Fruit fly (Drosophila melanogaster): ENCODE data around the gene Atg4a.

The Atg4a gene

dm6 chr2L:1125437-1125836 is 44.7 kb downstream of the Atg4a start (continued):
- no peak for TF ChIP-seq ken (GFP tag; IDR thresholded peaks at IDR 0.05)
- TF ChIP-seq Ada2b (GFP tag; IDR thresholded peaks at IDR 0.05), result no peak
- TF ChIP-seq CG17186 (GFP tag; optimal IDR thresholded peaks at IDR 0.05), result no peak
- peak; percentile 18 for TF ChIP-seq grn (GFP tag; optimal IDR thresholded peaks at IDR 0.05)
- TF ChIP-seq ERR (GFP tag; optimal IDR thresholded peaks at IDR 0.05), result no peak
- TF ChIP-seq CG30403 (GFP tag; optimal IDR thresholded peaks at IDR 0.05), result no peak
- TF ChIP-seq CG4404 (GFP tag; IDR thresholded peaks at IDR 0.05), result no peak
- TF ChIP-seq CG6683 (GFP tag; optimal IDR thresholded peaks at IDR 0.05), result no peak
- TF ChIP-seq CTCF (GFP tag; optimal IDR thresholded peaks at IDR 0.05), result no peak
- peak; percentile 88 for TF ChIP-seq sug (tag; optimal IDR thresholded peaks at IDR 0.05)
- peak; percentile 73 for TF ChIP-seq Med (GFP tag)
- peak; percentile 9 for TF ChIP-seq abd-A (tag; optimal IDR thresholded peaks at IDR 0.05)
- peak in 1 of 2 experiments; percentile 26 for TF ChIP-seq Pdp1 (GFP tag; optimal IDR thresholded peaks at IDR 0.05)
- TF ChIP-seq z (GFP tag; IDR thresholded peaks at IDR 0.05), result no peak
- no peak for TF ChIP-seq otp (GFP tag; IDR thresholded peaks at IDR 0.05)
- no peak for TF ChIP-seq knrl (GFP tag; IDR thresholded peaks at IDR 0.05; ENCODE audit: partially characterized antibody)
- TF ChIP-seq CG33213 (GFP tag; optimal IDR thresholded peaks at IDR 0.05), result no peak
- TF ChIP-seq lilli (GFP tag; optimal IDR thresholded peaks at IDR 0.05), result no peak
- TF ChIP-seq CG12659 (GFP tag; optimal IDR thresholded peaks at IDR 0.05), result peak; percentile 13
- peak; percentile 16 for TF ChIP-seq Ets65A (GFP tag)
- TF ChIP-seq jing (GFP tag; optimal IDR thresholded peaks at IDR 0.05), result no peak
- TF ChIP-seq Dip2 (GFP tag; IDR thresholded peaks at IDR 0.05), result no peak
- TF ChIP-seq kay (GFP tag; optimal IDR thresholded peaks at IDR 0.05), result no peak
- TF ChIP-seq org-1 (GFP tag; optimal IDR thresholded peaks at IDR 0.05), result no peak
- TF ChIP-seq CG4707 (GFP tag; optimal IDR thresholded peaks at IDR 0.05), result no peak
- TF ChIP-seq unpg (GFP tag; optimal IDR thresholded peaks at IDR 0.05), result no peak
- no peak for TF ChIP-seq C15 (GFP tag; IDR thresholded peaks at IDR 0.05)
- TF ChIP-seq CG17385 (GFP tag; optimal IDR thresholded peaks at IDR 0.05), result no peak
- peak; percentile 92 for TF ChIP-seq gem (tag; optimal IDR thresholded peaks at IDR 0.05)
- no peak for TF ChIP-seq CG17612 (GFP tag; IDR thresholded peaks at IDR 0.05)
- TF ChIP-seq CG4617 (GFP tag; optimal IDR thresholded peaks at IDR 0.05; ENCODE audit: borderline replicate concordance), result no peak
- TF ChIP-seq hbn (GFP tag; IDR thresholded peaks at IDR 0.05; ENCODE audit: partially characterized antibody), result no peak
- no peak for TF ChIP-seq Oaz (GFP tag; IDR thresholded peaks at IDR 0.05)
- no peak for TF ChIP-seq CG7839 (tag; optimal IDR thresholded peaks at IDR 0.05)
- no peak for TF ChIP-seq CG7556 (GFP tag; optimal IDR thresholded peaks at IDR 0.05)
- no peak for TF ChIP-seq Mrtf (GFP tag; IDR thresholded peaks at IDR 0.05)
- no peak for TF ChIP-seq corto (GFP tag; optimal IDR thresholded peaks at IDR 0.05)
- no peak for TF ChIP-seq gfzf (GFP tag; optimal IDR thresholded peaks at IDR 0.05)
- TF ChIP-seq maf-S (GFP tag; optimal IDR thresholded peaks at IDR 0.05), result no peak
- TF ChIP-seq zen2 (GFP tag; IDR thresholded peaks at IDR 0.05; ENCODE audit: partially characterized antibody), result no peak
- peak; percentile 77 for TF ChIP-seq CG10543 (GFP tag; optimal IDR thresholded peaks at IDR 0.05)
- TF ChIP-seq nerfin-1 (tag; optimal IDR thresholded peaks at IDR 0.05), result no peak
- peak; percentile 79; the same call in 2 of the 4 replicates for TF ChIP-seq chinmo (GFP tag; IDR thresholded peaks at IDR 0.05; ENCODE audit: partially characterized antibody)
- no peak for TF ChIP-seq HLH4C (GFP tag; IDR thresholded peaks at IDR 0.05; ENCODE audit: partially characterized antibody)
- TF ChIP-seq yki (optimal IDR thresholded peaks at IDR 0.05), result no peak
- TF ChIP-seq CG2199 (GFP tag; IDR thresholded peaks at IDR 0.05), result no peak
- TF ChIP-seq Doc3 (GFP tag; IDR thresholded peaks at IDR 0.05; ENCODE audit: partially characterized antibody), result no peak
- TF ChIP-seq emc (GFP tag; optimal IDR thresholded peaks at IDR 0.05), result no peak
- no peak for TF ChIP-seq ato (GFP tag; IDR thresholded peaks at IDR 0.05; ENCODE audit: partially characterized antibody)
- no peak for TF ChIP-seq bcd (GFP tag; optimal IDR thresholded peaks at IDR 0.05)
- TF ChIP-seq ssp (GFP tag; IDR thresholded peaks at IDR 0.05), result no peak
- TF ChIP-seq Jarid2 (GFP tag; optimal IDR thresholded peaks at IDR 0.05), result no peak

Data from whole organism, embryonic.